Fruit fly (Drosophila melanogaster) whole organism, adult: Measurements from ENCODE around the gene otu.

Experiments
- CG1620 ChIP-seq: fragments of 200-800 bp; sonication (Bioruptor generic); optimal IDR thresholded peaks from 2 replicates; lab custom pipeline; 2016; ENCODE audit warnings: missing biosample characterization, missing genetic modification characterization
- Clk ChIP-seq: fragments of 200-800 bp; sonication (Bioruptor generic); optimal IDR thresholded peaks from 2 replicates; lab custom pipeline; 2017; ENCODE audit warnings: missing biosample characterization, missing genetic modification characterization
- cnc ChIP-seq, 2 experiments: fragments of >200 bp; optimal IDR thresholded peaks; 2 replicates each; lab custom pipeline; 2017
- ovo ChIP-seq: fragments of 200-800 bp; sonication (Bioruptor generic); optimal IDR thresholded peaks from 2 replicates; lab custom pipeline; 2016; ENCODE audit warnings: missing biosample characterization, missing genetic modification characterization
- pad ChIP-seq: fragments of 200-800 bp; sonication (Bioruptor generic); optimal IDR thresholded peaks from 3 replicates; lab custom pipeline; 2017; ENCODE audit warnings: missing biosample characterization, missing genetic modification characterization, mild to moderate bottlenecking, moderate library complexity, missing genetic modification reagents

DNA sequence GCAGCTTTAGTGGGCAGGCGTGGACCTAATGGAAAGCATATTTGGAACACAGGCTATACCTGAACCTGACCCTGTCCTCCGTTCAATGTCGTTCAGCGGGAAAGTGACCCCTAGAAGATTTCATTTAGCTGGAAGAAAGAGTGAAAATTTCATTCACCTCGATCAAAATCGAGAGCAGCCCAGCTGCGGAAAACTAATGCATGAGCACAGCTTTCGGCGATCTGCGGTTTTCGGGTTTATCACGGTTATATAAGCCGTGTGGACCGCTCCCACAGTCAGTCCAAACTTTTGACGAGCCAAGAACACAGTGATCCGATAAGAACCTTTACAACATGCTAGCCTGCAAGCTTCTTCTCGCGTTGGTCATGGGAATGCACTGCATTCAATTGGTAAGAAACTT lies 18.7 kb downstream of the otu start, which contains the start of gene Cp7Fa:
- no peak for TF ChIP-seq cnc (optimal IDR thresholded peaks at IDR 0.05; lab: Kevin White, UChicago)
- no peak for TF ChIP-seq pad (GFP tag; lab: Kevin White, UChicago)
- TF ChIP-seq CG1620 = peak; percentile 4
- TF ChIP-seq Clk (GFP tag; lab: Kevin White, UChicago) = no peak
- TF ChIP-seq ovo = no peak
